Fruit fly (Drosophila melanogaster) whole organism, embryonic: ENCODE measurements around the gene CG13088.
A peak's percentile ranks its signal among the peaks of the same experiment; 100 is the strongest.

Source experiments
- CG10321 ChIP-seq: fragments of 200-800 bp; sonication (Bioruptor generic); IDR thresholded peaks from 2 replicates; pipeline ENCODE4 v1.3.6; 2022; ENCODE audit warnings: missing biosample characterization, missing genetic modification characterization
- CG10654 ChIP-seq: fragments of 200-800 bp; sonication (Bioruptor generic); optimal IDR thresholded peaks from 2 replicates; lab custom pipeline; 2016; ENCODE audit warnings: missing biosample characterization, missing genetic modification characterization
- CG11695 ChIP-seq: fragments of 200-800 bp; sonication (Bioruptor generic); IDR thresholded peaks from 3 replicates; pipeline ENCODE4 v1.3.6; 2022; ENCODE audit warnings: missing biosample characterization, missing genetic modification characterization
- CG13287 ChIP-seq: fragments of 200-800 bp; sonication (Bioruptor generic); IDR thresholded peaks from 2 replicates; pipeline ENCODE4 v1.3.6; 2022; ENCODE audit warnings: missing biosample characterization, missing genetic modification characterization; ENCODE audit not compliant: partially characterized antibody
- CG13775 ChIP-seq: fragments of 200-800 bp; sonication (Bioruptor generic); optimal IDR thresholded peaks from 3 replicates; lab custom pipeline; 2017; ENCODE audit warnings: missing biosample characterization, mild to moderate bottlenecking, missing genetic modification characterization
- CG15269 ChIP-seq: fragments of 200-800 bp; sonication (Bioruptor generic); optimal IDR thresholded peaks from 2 replicates; lab custom pipeline; 2018; ENCODE audit warnings: missing biosample characterization, mild to moderate bottlenecking, missing genetic modification characterization, moderate library complexity
- CG17186 ChIP-seq: fragments of 200-800 bp; sonication (Bioruptor generic); optimal IDR thresholded peaks from 3 replicates; lab custom pipeline; 2017; ENCODE audit warnings: missing biosample characterization, missing genetic modification reagents, missing genetic modification characterization
- CG17568 ChIP-seq: fragments of 200-800 bp; sonication (Bioruptor generic); optimal IDR thresholded peaks from 2 replicates; lab custom pipeline; 2018; ENCODE audit warnings: missing biosample characterization, mild to moderate bottlenecking, missing genetic modification characterization, moderate library complexity
- CG18011 ChIP-seq: fragments of 200-800 bp; sonication (Bioruptor generic); optimal IDR thresholded peaks from 2 replicates; lab custom pipeline; 2017; ENCODE audit warnings: missing biosample characterization, missing genetic modification characterization, mild to moderate bottlenecking, moderate library complexity, missing genotype
- CG18262 ChIP-seq: fragments of 200-800 bp; optimal IDR thresholded peaks from 3 replicates; lab custom pipeline; 2019; ENCODE audit warnings: missing biosample characterization, mild to moderate bottlenecking, missing genetic modification characterization, moderate library complexity
- CG2116 ChIP-seq: fragments of 200-800 bp; sonication (Bioruptor generic); optimal IDR thresholded peaks from 3 replicates; lab custom pipeline; 2018; ENCODE audit warnings: missing biosample characterization, mild to moderate bottlenecking, missing genetic modification characterization
- CG2120 ChIP-seq: fragments of 200-800 bp; sonication (Bioruptor generic); optimal IDR thresholded peaks from 3 replicates; lab custom pipeline; 2016; ENCODE audit warnings: missing biosample characterization, missing genetic modification characterization
- CG33213 ChIP-seq: fragments of 200-800 bp; sonication (Bioruptor generic); optimal IDR thresholded peaks from 3 replicates; lab custom pipeline; 2016; ENCODE audit warnings: missing biosample characterization, missing genetic modification characterization
- CG33557 ChIP-seq: fragments of 200-800 bp; sonication (Bioruptor generic); optimal IDR thresholded peaks from 2 replicates; lab custom pipeline; 2019; ENCODE audit warnings: missing biosample characterization, mild to moderate bottlenecking, missing genetic modification characterization, moderate library complexity
- CG4424 ChIP-seq: fragments of 200-800 bp; sonication (Bioruptor generic); optimal IDR thresholded peaks from 3 replicates; lab custom pipeline; 2016; ENCODE audit warnings: missing biosample characterization, missing genetic modification characterization
- CG4617 ChIP-seq: fragments of 200-800 bp; sonication (Bioruptor generic); optimal IDR thresholded peaks from 3 replicates; lab custom pipeline; 2016; ENCODE audit warnings: missing biosample characterization, missing genetic modification characterization, borderline replicate concordance
- CG6854 ChIP-seq: fragments of 200-800 bp; sonication (Bioruptor generic); optimal IDR thresholded peaks from 3 replicates; lab custom pipeline; 2017; ENCODE audit warnings: missing biosample characterization, mild to moderate bottlenecking, missing genetic modification characterization
- CG7963 ChIP-seq: fragments of 200-800 bp; sonication (Bioruptor generic); IDR thresholded peaks from 3 replicates; pipeline ENCODE4 v1.3.6; 2022; ENCODE audit warnings: missing biosample characterization, missing genetic modification characterization; ENCODE audit not compliant: partially characterized antibody
- CG9797 ChIP-seq: fragments of 200-800 bp; sonication (Bioruptor generic); optimal IDR thresholded peaks from 3 replicates; lab custom pipeline; 2018; ENCODE audit warnings: missing biosample characterization, mild to moderate bottlenecking, missing genetic modification characterization
- D ChIP-seq, 2 experiments: fragments of 200-800 bp in 1 of 2; fragments of >200 bp in 1 of 2; sonication (Bioruptor generic) in 1 of 2; optimal IDR thresholded peaks; 2 replicates in 1 of 2; 3 replicates in 1 of 2; lab custom pipeline; 2017; ENCODE audit warnings: mild to moderate bottlenecking in 1 of 2, missing biosample characterization in 1 of 2, missing genetic modification characterization in 1 of 2, missing genetic modification reagents in 1 of 2
- Dp ChIP-seq: fragments of 200-800 bp; sonication (Bioruptor generic); optimal IDR thresholded peaks from 2 replicates; lab custom pipeline; 2018; ENCODE audit warnings: missing biosample characterization, mild to moderate bottlenecking, missing genetic modification characterization, moderate library complexity
- Gsc ChIP-seq: fragments of 200-800 bp; sonication (Bioruptor generic); IDR thresholded peaks from 2 replicates; pipeline ENCODE4 v1.3.6; 2022; ENCODE audit warnings: missing biosample characterization, missing genetic modification characterization
- HLH54F ChIP-seq: fragments of 200-800 bp; sonication (Bioruptor generic); optimal IDR thresholded peaks from 3 replicates; lab custom pipeline; 2016; ENCODE audit warnings: missing biosample characterization, missing genetic modification characterization
- Hsf ChIP-seq: fragments of 200-800 bp; sonication (Bioruptor generic); optimal IDR thresholded peaks from 3 replicates; lab custom pipeline; 2016; ENCODE audit warnings: missing biosample characterization, missing genetic modification characterization
- NFAT ChIP-seq: fragments of 200-800 bp; sonication (Bioruptor generic); IDR thresholded peaks from 2 replicates; pipeline ENCODE4 v1.3.6; 2022; ENCODE audit warnings: missing biosample characterization, missing genetic modification characterization
- NK7.1 ChIP-seq: fragments of 200-800 bp; sonication (Bioruptor generic); optimal IDR thresholded peaks from 3 replicates; lab custom pipeline; 2016; ENCODE audit warnings: missing biosample characterization, missing genetic modification characterization
- Ptx1 ChIP-seq: fragments of 200-800 bp; sonication (Bioruptor generic); IDR thresholded peaks from 2 replicates; pipeline ENCODE4 v1.3.6; 2022; ENCODE audit warnings: missing biosample characterization, missing genetic modification characterization
- Spps ChIP-seq: fragments of 200-800 bp; sonication (Bioruptor generic); optimal IDR thresholded peaks from 2 replicates; lab custom pipeline; 2018; ENCODE audit warnings: missing biosample characterization, mild to moderate bottlenecking, missing genetic modification characterization
- Stat92E ChIP-seq, 3 experiments: fragments of >200 bp in 2 of 3; fragments of 200-800 bp in 1 of 3; sonication (Bioruptor generic) in 1 of 3; optimal IDR thresholded peaks; 2 replicates each; lab custom pipeline; 2017 to 2019; ENCODE audit warnings: missing biosample characterization in 3 of 3, missing genetic modification characterization in 3 of 3, mild to moderate bottlenecking in 1 of 3, moderate library complexity in 1 of 3
- Vsx1 ChIP-seq: fragments of 200-800 bp; sonication (Bioruptor generic); optimal IDR thresholded peaks from 2 replicates; lab custom pipeline; 2017; ENCODE audit warnings: missing biosample characterization, mild to moderate bottlenecking, missing genetic modification characterization, missing genetic modification reagents
- ash1 ChIP-seq: fragments of 200-800 bp; sonication (Bioruptor generic); optimal IDR thresholded peaks from 2 replicates; lab custom pipeline; 2018; ENCODE audit warnings: missing biosample characterization, mild to moderate bottlenecking, missing genetic modification characterization
- btn ChIP-seq: fragments of 200-800 bp; sonication (Bioruptor generic); optimal IDR thresholded peaks from 2 replicates; lab custom pipeline; 2016; ENCODE audit warnings: missing biosample characterization, missing genetic modification characterization
- chif ChIP-seq, 2 experiments: fragments of 200-800 bp; sonication (Bioruptor generic); optimal IDR thresholded peaks; 3 replicates each; lab custom pipeline; 2016; ENCODE audit warnings: missing biosample characterization in 2 of 2, missing genetic modification characterization in 2 of 2
- cwo ChIP-seq: fragments of 200-800 bp; sonication (Bioruptor generic); optimal IDR thresholded peaks from 3 replicates; lab custom pipeline; 2017; ENCODE audit warnings: missing biosample characterization, missing genetic modification characterization, mild to moderate bottlenecking, moderate library complexity, missing genetic modification reagents
- dmrt11E ChIP-seq: fragments of 200-800 bp; sonication (Bioruptor generic); optimal IDR thresholded peaks from 3 replicates; lab custom pipeline; 2018; ENCODE audit warnings: missing biosample characterization, mild to moderate bottlenecking, missing genetic modification characterization, moderate library complexity
- ewg ChIP-seq: fragments of 200-800 bp; sonication (Bioruptor generic); optimal IDR thresholded peaks from 3 replicates; lab custom pipeline; 2017; ENCODE audit warnings: mild to moderate bottlenecking, missing biosample characterization, missing genetic modification reagents, missing genetic modification characterization
- exex ChIP-seq: fragments of 200-800 bp; sonication (Bioruptor generic); optimal IDR thresholded peaks from 4 replicates; lab custom pipeline; 2018; ENCODE audit warnings: missing biosample characterization, mild to moderate bottlenecking, missing genetic modification characterization, moderate library complexity
- fu2 ChIP-seq: fragments of 200-800 bp; sonication (Bioruptor generic); optimal IDR thresholded peaks from 2 replicates; lab custom pipeline; 2016; ENCODE audit warnings: missing biosample characterization, missing genetic modification characterization
- kay ChIP-seq: fragments of 200-800 bp; sonication (Bioruptor generic); optimal IDR thresholded peaks from 2 replicates; lab custom pipeline; 2016; ENCODE audit warnings: missing biosample characterization, missing genetic modification characterization
- ken ChIP-seq: fragments of 200-800 bp; sonication (Bioruptor generic); IDR thresholded peaks from 3 replicates; pipeline ENCODE4 v1.3.6; 2022; ENCODE audit warnings: missing biosample characterization, missing genetic modification characterization
- pb ChIP-seq: fragments of 200-800 bp; sonication (Bioruptor generic); optimal IDR thresholded peaks from 3 replicates; lab custom pipeline; 2016; ENCODE audit warnings: missing biosample characterization, missing genetic modification characterization
- pho ChIP-seq: fragments of 200-800 bp; sonication (Bioruptor generic); optimal IDR thresholded peaks from 2 replicates; lab custom pipeline; 2016; ENCODE audit warnings: missing biosample characterization, missing genetic modification characterization
- pros ChIP-seq: fragments of 200-800 bp; sonication (Bioruptor generic); optimal IDR thresholded peaks from 3 replicates; lab custom pipeline; 2019; ENCODE audit warnings: missing biosample characterization, mild to moderate bottlenecking, missing genetic modification characterization, moderate library complexity
- salm ChIP-seq: fragments of 200-800 bp; sonication (Bioruptor generic); optimal IDR thresholded peaks from 2 replicates; lab custom pipeline; 2018; ENCODE audit warnings: missing biosample characterization, mild to moderate bottlenecking, missing genetic modification characterization
- schlank ChIP-seq: fragments of 200-800 bp; sonication (Bioruptor generic); optimal IDR thresholded peaks from 2 replicates; lab custom pipeline; 2018; ENCODE audit warnings: missing biosample characterization, mild to moderate bottlenecking, missing genetic modification characterization
- sd ChIP-seq: fragments of 200-800 bp; sonication (Bioruptor generic); optimal IDR thresholded peaks from 3 replicates; lab custom pipeline; 2018; ENCODE audit warnings: missing biosample characterization, mild to moderate bottlenecking, missing genetic modification characterization, moderate library complexity
- slou ChIP-seq: fragments of 200-800 bp; sonication (Bioruptor generic); optimal IDR thresholded peaks from 3 replicates; lab custom pipeline; 2016; ENCODE audit warnings: missing biosample characterization, missing genetic modification characterization
- sqz ChIP-seq: fragments of 200-800 bp; sonication (Bioruptor generic); optimal IDR thresholded peaks from 3 replicates; lab custom pipeline; 2018; ENCODE audit warnings: missing biosample characterization, mild to moderate bottlenecking, missing genetic modification characterization
- tap ChIP-seq: fragments of 200-800 bp; optimal IDR thresholded peaks from 3 replicates; lab custom pipeline; 2019; ENCODE audit warnings: missing biosample characterization, mild to moderate bottlenecking, missing genetic modification characterization, moderate library complexity
- wek ChIP-seq: fragments of 200-800 bp; sonication (Bioruptor generic); optimal IDR thresholded peaks from 3 replicates; lab custom pipeline; 2018; ENCODE audit warnings: missing biosample characterization, mild to moderate bottlenecking, missing genetic modification characterization, moderate library complexity

CG13088 gene

dm6 chr2L:8511723-8512122, 22.9 kb downstream of the CG13088 start, which contains the start of gene CG13096 (continued):
- no peak for TF ChIP-seq CG6854 (GFP tag; lab: Kevin White, UChicago)
- no peak for TF ChIP-seq Gsc (GFP tag; lab: Robert Waterston, UW)
- peak; percentile 100 for TF ChIP-seq CG13287 (GFP tag; lab: Robert Waterston, UW)
- peak; percentile 96 for TF ChIP-seq CG2116 (GFP tag; lab: Kevin White, UChicago)
- no peak for TF ChIP-seq ash1 (GFP tag; lab: Kevin White, UChicago)
- TF ChIP-seq Hsf (GFP tag; lab: Kevin White, UChicago): peak; percentile 11
- peak; percentile 24 for TF ChIP-seq exex
- no peak for TF ChIP-seq CG17568 (GFP tag; lab: Kevin White, UChicago)
- no peak for TF ChIP-seq sqz (GFP tag; lab: Kevin White, UChicago)
- no peak for TF ChIP-seq fu2
- no peak for TF ChIP-seq chif (GFP tag; optimal IDR thresholded peaks at IDR 0.05; lab: Kevin White, UChicago)
- TF ChIP-seq pho (GFP tag; lab: Kevin White, UChicago): peak; percentile 39
- TF ChIP-seq pb (GFP tag; lab: Kevin White, UChicago): no peak
- TF ChIP-seq CG7963: peak; percentile 97
- no peak for TF ChIP-seq Vsx1 (GFP tag; lab: Kevin White, UChicago)
- no peak for TF ChIP-seq tap (tag; lab: Kevin White, UChicago)
- TF ChIP-seq HLH54F: no peak
- peak; percentile 55 for TF ChIP-seq CG33213 (GFP tag; lab: Kevin White, UChicago)
- peak; percentile 97 for TF ChIP-seq cwo
- TF ChIP-seq Spps (tag; lab: Kevin White, UChicago): no peak
- peak; percentile 12 for TF ChIP-seq CG18262
- no peak for TF ChIP-seq CG18011 (GFP tag; lab: Kevin White, UChicago)
- no peak for TF ChIP-seq slou (GFP tag; lab: Kevin White, UChicago)
- TF ChIP-seq kay: no peak
- TF ChIP-seq schlank (tag; lab: Kevin White, UChicago): no peak
- no peak for TF ChIP-seq ewg
- no peak for TF ChIP-seq CG13775 (GFP tag; lab: Kevin White, UChicago)
- TF ChIP-seq D (optimal IDR thresholded peaks at IDR 0.05; lab: Kevin White, UChicago): no peak
- TF ChIP-seq D (GFP tag; optimal IDR thresholded peaks at IDR 0.05; lab: Kevin White, UChicago): no peak
- TF ChIP-seq sd (tag; lab: Kevin White, UChicago): no peak
- peak; percentile 48 for TF ChIP-seq CG2120
- TF ChIP-seq wek (GFP tag; lab: Kevin White, UChicago): no peak
- TF ChIP-seq btn (GFP tag; lab: Kevin White, UChicago): no peak
- TF ChIP-seq CG17186 (GFP tag; lab: Kevin White, UChicago): peak; percentile 72
- no peak for TF ChIP-seq dmrt11E (tag; lab: Kevin White, UChicago)
- TF ChIP-seq CG9797 (GFP tag; lab: Kevin White, UChicago): peak; percentile 65
- no peak for TF ChIP-seq pros (GFP tag; lab: Kevin White, UChicago)
- no peak for TF ChIP-seq NK7.1
- no peak for TF ChIP-seq ken (GFP tag; lab: Robert Waterston, UW)
- TF ChIP-seq CG10654: no peak
- TF ChIP-seq NFAT: no peak; the same call in 1 of the 2 replicates
- TF ChIP-seq Stat92E (GFP tag; optimal IDR thresholded peaks at IDR 0.05; lab: Kevin White, UChicago): peak in 1 of 3 experiments; percentile 44
- TF ChIP-seq CG10321 (GFP tag; lab: Robert Waterston, UW): no peak
- TF ChIP-seq CG33557 (GFP tag; lab: Kevin White, UChicago): no peak
- peak; percentile 83 for TF ChIP-seq Dp (GFP tag; lab: Kevin White, UChicago)
- TF ChIP-seq CG11695 (GFP tag; lab: Robert Waterston, UW): no peak
- TF ChIP-seq CG4617 (GFP tag; lab: Kevin White, UChicago): peak; percentile 46
- peak; percentile 45 for TF ChIP-seq CG4424
- TF ChIP-seq salm (tag; lab: Kevin White, UChicago): no peak
- no peak for TF ChIP-seq Ptx1
- no peak for TF ChIP-seq CG15269 (tag; lab: Kevin White, UChicago)
